Worm (Caenorhabditis elegans) whole organism, L3 larva: ENCODE results near the gene R144.6.

ENCODE experiments used
- ama-1 ChIP-seq: fragments of 150-350 bp; optimal IDR thresholded peaks from 2 replicates; lab custom pipeline; 2018
- daf-12 ChIP-seq: fragments of 150-350 bp; optimal IDR thresholded peaks from 2 replicates; lab custom pipeline; 2014; ENCODE audit warnings: missing biosample characterization, missing genetic modification reagents, missing genetic modification characterization
- egl-27 ChIP-seq: sonication (generic microtip); optimal IDR thresholded peaks from 4 replicates; lab custom pipeline; 2017; ENCODE audit warnings: missing biosample characterization, missing genetic modification reagents, missing genetic modification characterization
- unc-62 ChIP-seq: fragments of 150-350 bp; sonication (generic microtip); optimal IDR thresholded peaks from 4 replicates; lab custom pipeline; 2014; ENCODE audit warnings: missing biosample characterization, missing genetic modification reagents, missing genetic modification characterization
- zag-1 ChIP-seq: fragments of 150-350 bp; optimal IDR thresholded peaks from 2 replicates; lab custom pipeline; 2014; ENCODE audit warnings: missing biosample characterization, missing genetic modification characterization

DNA sequence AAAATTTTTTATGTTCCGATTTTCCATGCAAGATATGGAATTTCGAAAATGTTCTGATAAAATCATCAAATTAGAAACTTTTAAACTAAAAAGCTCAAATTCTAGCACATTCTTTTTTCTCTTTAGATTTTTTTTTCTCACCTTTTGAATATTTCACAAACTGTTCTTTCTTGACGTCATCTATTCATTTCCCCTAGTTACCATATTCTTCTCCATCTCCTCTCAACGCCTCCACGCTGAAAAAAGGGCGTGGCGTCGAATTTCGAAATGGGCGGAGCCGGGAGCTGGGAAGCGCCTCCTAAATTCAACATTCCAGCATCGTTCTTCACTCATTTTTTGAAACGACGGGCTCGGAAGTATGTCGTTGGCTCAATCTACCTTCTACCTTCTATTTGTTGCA, 37.6 kb upstream of the R144.6 start, which contains the start of gene nlp-43:
- TF ChIP-seq unc-62 (GFP tag; lab: Kevin White, UChicago): no peak
- no peak for TF ChIP-seq egl-27 (tag; lab: Kevin White, UChicago)
- TF ChIP-seq zag-1: no peak
- no peak for TF ChIP-seq daf-12
- no peak for TF ChIP-seq ama-1 (lab: Kevin White, UChicago)
